Fruit fly (Drosophila melanogaster): ENCODE data around the gene CG42327.

- TF ChIP-seq psq (optimal IDR thresholded peaks at IDR 0.05) (no peak), CG8478 (optimal IDR thresholded peaks at IDR 0.05) (no peak)
Observed at dm6 chr3R:11694311-11695305, 38.7 kb downstream of the CG42327 start, which contains the start of gene Fer3.
